Fruit fly (Drosophila melanogaster): ENCODE results near the gene tsh.

- TF ChIP-seq jim (GFP tag; optimal IDR thresholded peaks at IDR 0.05), result no peak
- TF ChIP-seq Abd-B (GFP tag; optimal IDR thresholded peaks at IDR 0.05), result no peak
Observed at dm6 chr2L:21827900-21828790, at the start of gene tsh.

Measured in whole organism, wandering third instar larva.